Fruit fly (Drosophila melanogaster): Measurements from ENCODE around the gene HDAC6.

DNA sequence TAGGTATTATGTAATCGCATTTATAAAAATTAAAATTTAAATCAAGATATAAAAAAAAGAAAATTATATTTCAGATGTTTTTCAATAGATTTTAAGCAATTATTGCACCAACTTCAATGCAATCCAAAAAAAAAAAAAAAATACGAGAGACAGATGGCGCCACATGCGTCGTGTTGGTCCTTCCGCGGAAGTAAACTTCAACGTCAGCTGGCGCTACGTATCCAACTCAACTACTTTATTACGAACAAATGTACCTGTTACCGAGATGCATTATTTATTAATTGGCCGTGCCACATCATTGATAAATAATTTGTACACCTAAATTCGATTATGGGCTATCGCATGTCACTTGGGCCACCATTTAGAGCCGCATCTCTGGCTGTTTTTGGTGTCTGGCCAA, 20.5 kb downstream of the HDAC6 start:
- TF ChIP-seq CG10348 (GFP tag; IDR thresholded peaks at IDR 0.05) (no peak), CG8159 (tag; optimal IDR thresholded peaks at IDR 0.05) (no peak), CG13204 (GFP tag; optimal IDR thresholded peaks at IDR 0.05) (no peak)
